Fruit fly (Drosophila melanogaster) whole organism, wandering third instar larva: Measurements from ENCODE around the gene obst-B.
A peak's percentile ranks its signal among the peaks of the same experiment; 100 is the strongest.

Experiments
- Abd-B ChIP-seq: fragments of >200 bp; optimal IDR thresholded peaks from 2 replicates; lab custom pipeline; 2017; ENCODE audit warnings: missing biosample characterization, missing genetic modification characterization
- CG32264 ChIP-seq: fragments of 200-800 bp; sonication (Bioruptor generic); optimal IDR thresholded peaks from 2 replicates; lab custom pipeline; 2016; ENCODE audit warnings: missing biosample characterization, missing genetic modification characterization
- CG9705 ChIP-seq: fragments of 200-800 bp; sonication (Bioruptor generic); optimal IDR thresholded peaks from 2 replicates; lab custom pipeline; 2018; ENCODE audit warnings: missing biosample characterization, mild to moderate bottlenecking, missing genetic modification characterization
- CrebA ChIP-seq: fragments of 200-800 bp; sonication (Bioruptor generic); optimal IDR thresholded peaks from 2 replicates; lab custom pipeline; 2016; ENCODE audit warnings: missing biosample characterization, mild to moderate bottlenecking, missing genetic modification characterization, borderline replicate concordance
- Dfd ChIP-seq: fragments of >200 bp; optimal IDR thresholded peaks from 2 replicates; lab custom pipeline; 2017; ENCODE audit warnings: missing biosample characterization, missing genetic modification characterization
- Dif ChIP-seq: fragments of 200-275, 200-300 bp; sonication (Bioruptor generic); optimal IDR thresholded peaks from 2 replicates; lab custom pipeline; 2018; ENCODE audit warnings: missing biosample characterization, missing genetic modification characterization; ENCODE audit not compliant: partially characterized antibody
- GATAd ChIP-seq: sonication (Bioruptor generic); optimal IDR thresholded peaks from 2 replicates; lab custom pipeline; 2016; ENCODE audit warnings: missing biosample characterization, missing genetic modification characterization
- HLH106 ChIP-seq: fragments of 200-800 bp; optimal IDR thresholded peaks from 3 replicates; lab custom pipeline; 2019; ENCODE audit warnings: missing biosample characterization, mild to moderate bottlenecking, missing genetic modification characterization, moderate library complexity
- Hnf4 ChIP-seq: fragments of 200-800 bp; sonication (Bioruptor generic); optimal IDR thresholded peaks from 2 replicates; lab custom pipeline; 2016; ENCODE audit warnings: missing biosample characterization, mild to moderate bottlenecking, missing genetic modification characterization
- Hr78 ChIP-seq: fragments of >200 bp; optimal IDR thresholded peaks from 2 replicates; lab custom pipeline; 2017; ENCODE audit warnings: missing biosample characterization, missing genetic modification characterization
- Hr83 ChIP-seq: fragments of 200-300 bp; sonication (Bioruptor generic); optimal IDR thresholded peaks from 2 replicates; lab custom pipeline; 2016; ENCODE audit warnings: missing biosample characterization, mild to moderate bottlenecking, missing genetic modification characterization, moderate library complexity; ENCODE audit not compliant: poor library complexity, severe bottlenecking
- Jra ChIP-seq: sonication (Bioruptor generic); optimal IDR thresholded peaks from 2 replicates; lab custom pipeline; 2016; ENCODE audit warnings: missing biosample characterization, missing genetic modification characterization
- Mio ChIP-seq: sonication (Bioruptor generic); optimal IDR thresholded peaks from 2 replicates; lab custom pipeline; 2016; ENCODE audit warnings: missing biosample characterization, missing genetic modification characterization
- Myc ChIP-seq: fragments of >200 bp; optimal IDR thresholded peaks from 2 replicates; lab custom pipeline; 2017
- N ChIP-seq: fragments of >200 bp; optimal IDR thresholded peaks from 2 replicates; lab custom pipeline; 2018; ENCODE audit warnings: missing biosample characterization, missing external identifiers, missing genetic modification characterization
- OdsH ChIP-seq: fragments of 200-800 bp; sonication (Bioruptor generic); optimal IDR thresholded peaks from 2 replicates; lab custom pipeline; 2016; ENCODE audit warnings: missing biosample characterization, mild to moderate bottlenecking, missing genetic modification characterization
- Rel ChIP-seq, 2 experiments: fragments of 200-800 bp; sonication (Bioruptor generic) in 1 of 2; optimal IDR thresholded peaks; 2 replicates in 1 of 2; 3 replicates in 1 of 2; lab custom pipeline; 2016 to 2019; ENCODE audit warnings: mild to moderate bottlenecking in 2 of 2, missing biosample characterization in 2 of 2, missing genetic modification characterization in 2 of 2, moderate library complexity in 1 of 2
- Sp1 ChIP-seq: fragments of 200-800 bp; sonication (Bioruptor generic); optimal IDR thresholded peaks from 3 replicates; lab custom pipeline; 2019; ENCODE audit warnings: missing biosample characterization, mild to moderate bottlenecking, missing genetic modification characterization, moderate library complexity
- br ChIP-seq: fragments of 200-800 bp; sonication (Bioruptor generic); optimal IDR thresholded peaks from 2 replicates; lab custom pipeline; 2016; ENCODE audit warnings: missing biosample characterization, missing genetic modification characterization
- brk ChIP-seq: fragments of 200-800 bp; sonication (Bioruptor generic); optimal IDR thresholded peaks from 2 replicates; lab custom pipeline; 2016; ENCODE audit warnings: missing biosample characterization, mild to moderate bottlenecking, missing genetic modification characterization
- dl ChIP-seq, 2 experiments: fragments of 175-275, 200-275 bp in 1 of 2; fragments of 200-275 bp in 1 of 2; sonication (Bioruptor generic); optimal IDR thresholded peaks; lab custom pipeline; 2018; ENCODE audit warnings: mild to moderate bottlenecking in 2 of 2, missing biosample characterization in 2 of 2, missing genetic modification characterization in 2 of 2, moderate library complexity in 2 of 2; ENCODE audit not compliant: partially characterized antibody in 2 of 2, insufficient read depth in 1 of 2
- dmrt93B ChIP-seq: fragments of 200-800 bp; sonication (Bioruptor generic); optimal IDR thresholded peaks from 2 replicates; lab custom pipeline; 2018; ENCODE audit warnings: missing biosample characterization, mild to moderate bottlenecking, missing genetic modification characterization
- dsf ChIP-seq: sonication (Bioruptor generic); optimal IDR thresholded peaks from 2 replicates; lab custom pipeline; 2016; ENCODE audit warnings: missing biosample characterization, missing genetic modification characterization, borderline replicate concordance
- ey ChIP-seq: fragments of 200-800 bp; sonication (Bioruptor generic); optimal IDR thresholded peaks from 2 replicates; lab custom pipeline; 2016; ENCODE audit warnings: missing biosample characterization, missing genetic modification characterization
- foxo ChIP-seq, 2 experiments: fragments of 200-800 bp; sonication (Bioruptor generic); optimal IDR thresholded peaks; 2 replicates in 1 of 2; 3 replicates in 1 of 2; lab custom pipeline; 2016 to 2017; ENCODE audit warnings: missing biosample characterization in 2 of 2, missing genetic modification characterization in 2 of 2
- fru ChIP-seq: fragments of 200-800 bp; sonication (Bioruptor generic); optimal IDR thresholded peaks from 3 replicates; lab custom pipeline; 2016; ENCODE audit warnings: missing biosample characterization, mild to moderate bottlenecking, missing genetic modification characterization
- h ChIP-seq: fragments of 200-800 bp; sonication (Bioruptor generic); optimal IDR thresholded peaks from 3 replicates; lab custom pipeline; 2016; ENCODE audit warnings: missing biosample characterization, mild to moderate bottlenecking, missing genetic modification characterization
- jim ChIP-seq: fragments of 175-275, 200-325 bp; sonication (Bioruptor generic); optimal IDR thresholded peaks from 2 replicates; lab custom pipeline; 2016; ENCODE audit warnings: missing biosample characterization, mild to moderate bottlenecking, missing genetic modification characterization
- lola ChIP-seq: fragments of >200 bp; optimal IDR thresholded peaks from 2 replicates; lab custom pipeline; 2017; ENCODE audit warnings: missing biosample characterization, missing genetic modification characterization
- psq ChIP-seq: fragments of 200-800 bp; sonication (Bioruptor generic); optimal IDR thresholded peaks from 3 replicates; lab custom pipeline; 2017; ENCODE audit warnings: missing biosample characterization, mild to moderate bottlenecking, missing genetic modification characterization, moderate library complexity
- rgr ChIP-seq: fragments of 200-800 bp; sonication (Bioruptor generic); optimal IDR thresholded peaks from 3 replicates; lab custom pipeline; 2016; ENCODE audit warnings: missing biosample characterization, mild to moderate bottlenecking, missing genetic modification characterization
- sage ChIP-seq: fragments of 200-800 bp; sonication (Bioruptor generic); optimal IDR thresholded peaks from 2 replicates; lab custom pipeline; 2016; ENCODE audit warnings: missing biosample characterization, mild to moderate bottlenecking, missing genetic modification characterization
- sv ChIP-seq: fragments of 200-800 bp; sonication (Bioruptor generic); optimal IDR thresholded peaks from 3 replicates; lab custom pipeline; 2016; ENCODE audit warnings: missing biosample characterization, missing genetic modification characterization
- tai ChIP-seq: sonication (Bioruptor generic); optimal IDR thresholded peaks from 2 replicates; lab custom pipeline; 2016; ENCODE audit warnings: missing biosample characterization, missing genetic modification characterization
- usp ChIP-seq: fragments of >200 bp; optimal IDR thresholded peaks from 2 replicates; lab custom pipeline; 2017; ENCODE audit warnings: missing biosample characterization, missing genetic modification characterization
- woc ChIP-seq: sonication (Bioruptor generic); optimal IDR thresholded peaks from 2 replicates; lab custom pipeline; 2016; ENCODE audit warnings: missing biosample characterization, mild to moderate bottlenecking, missing genetic modification characterization

The obst-B gene

dm6 chr2L:9986402-9987350 is 45.8 kb upstream of the obst-B start:
- TF ChIP-seq foxo (GFP tag; optimal IDR thresholded peaks at IDR 0.05; lab: Kevin White, UChicago), result peak; percentile 37 to 92
- no peak for TF ChIP-seq Dfd (GFP tag; lab: Kevin White, UChicago)
- no peak for TF ChIP-seq jim
- no peak for TF ChIP-seq tai (GFP tag; lab: Kevin White, UChicago)
- peak; percentile 78 for TF ChIP-seq sage (GFP tag; lab: Kevin White, UChicago)
- TF ChIP-seq GATAd (GFP tag; lab: Kevin White, UChicago), result peak; percentile 45
- peak; percentile 90 for TF ChIP-seq CG9705 (GFP tag; lab: Kevin White, UChicago)
- TF ChIP-seq OdsH (GFP tag; lab: Kevin White, UChicago), result peak; percentile 89
- TF ChIP-seq Dif (GFP tag; lab: Kevin White, UChicago), result no peak
- TF ChIP-seq Hnf4 (GFP tag; lab: Kevin White, UChicago), result peak; percentile 90
- no peak for TF ChIP-seq Myc (lab: Kevin White, UChicago)
- peak; percentile 90 for TF ChIP-seq woc (GFP tag; lab: Kevin White, UChicago)
- TF ChIP-seq CG32264 (GFP tag; lab: Kevin White, UChicago), result peak; percentile 81
- TF ChIP-seq lola (GFP tag; lab: Kevin White, UChicago), result no peak
- peak; percentile 16 for TF ChIP-seq Rel (GFP tag; optimal IDR thresholded peaks at IDR 0.05; lab: Kevin White, UChicago)
- peak; percentile 70 for TF ChIP-seq Rel (tag; optimal IDR thresholded peaks at IDR 0.05; lab: Kevin White, UChicago)
- no peak for TF ChIP-seq N (GFP tag; lab: Kevin White, UChicago)
- peak; percentile 89 for TF ChIP-seq Sp1 (GFP tag; lab: Kevin White, UChicago)
- no peak for TF ChIP-seq dl (GFP tag; optimal IDR thresholded peaks at IDR 0.05; lab: Kevin White, UChicago; ENCODE audit: insufficient read depth in 1 of 2, partially characterized antibody in 2 of 2)
- TF ChIP-seq psq (GFP tag; lab: Kevin White, UChicago), result peak; percentile 85
- peak; percentile 62 for TF ChIP-seq brk (GFP tag; lab: Kevin White, UChicago)
- peak; percentile 91 for TF ChIP-seq ey (GFP tag; lab: Kevin White, UChicago)
- no peak for TF ChIP-seq sv
- TF ChIP-seq Hr83 (GFP tag; lab: Kevin White, UChicago), result peak; percentile 62
- TF ChIP-seq rgr (GFP tag; lab: Kevin White, UChicago), result peak; percentile 87
- TF ChIP-seq Abd-B (GFP tag; lab: Kevin White, UChicago), result no peak
- peak; percentile 69 for TF ChIP-seq Jra (GFP tag; lab: Kevin White, UChicago)
- peak; percentile 54 for TF ChIP-seq Mio
- TF ChIP-seq Hr78 (GFP tag; lab: Kevin White, UChicago), result no peak
- TF ChIP-seq HLH106 (tag; lab: Kevin White, UChicago), result peak; percentile 93
- TF ChIP-seq CrebA (GFP tag; lab: Kevin White, UChicago), result no peak
- TF ChIP-seq fru (GFP tag; lab: Kevin White, UChicago), result peak; percentile 93
- TF ChIP-seq dmrt93B (GFP tag; lab: Kevin White, UChicago), result peak; percentile 85
- peak; percentile 92 for TF ChIP-seq br
- TF ChIP-seq usp (GFP tag; lab: Kevin White, UChicago), result no peak
- peak; percentile 93 for TF ChIP-seq h (GFP tag; lab: Kevin White, UChicago)
- TF ChIP-seq dsf (GFP tag; lab: Kevin White, UChicago), result peak; percentile 57
- TF ChIP-seq, all 38 proteins: peak for 23
